Worm (Caenorhabditis elegans) whole organism, mixed stage, embryonic: Measurements from ENCODE around the gene atp-5.

Experiments used
- bed-3 ChIP-seq: fragments of 200-800 bp; sonication (Bioruptor generic); optimal IDR thresholded peaks from 3 replicates; lab custom pipeline; 2018; ENCODE audit warnings: mild to moderate bottlenecking, missing genetic modification characterization, moderate library complexity, missing compliant biosample characterization
- blmp-1 ChIP-seq: fragments of 150-350 bp; optimal IDR thresholded peaks from 2 replicates; lab custom pipeline; 2014; ENCODE audit warnings: missing biosample characterization, missing genetic modification characterization
- ceh-39 ChIP-seq: fragments of 150-350 bp; optimal IDR thresholded peaks from 2 replicates; lab custom pipeline; 2014; ENCODE audit warnings: missing biosample characterization, missing genetic modification characterization
- ceh-43 ChIP-seq: fragments of 200-800 bp; sonication (Bioruptor generic); optimal IDR thresholded peaks from 2 replicates; lab custom pipeline; 2018; ENCODE audit warnings: mild to moderate bottlenecking, missing genetic modification characterization, moderate library complexity, missing compliant biosample characterization
- ceh-83 ChIP-seq: fragments of 200-800 bp; sonication (Bioruptor generic); optimal IDR thresholded peaks from 2 replicates; lab custom pipeline; 2018; ENCODE audit warnings: mild to moderate bottlenecking, missing genetic modification characterization, missing compliant biosample characterization
- ces-1 ChIP-seq: fragments of 150-350 bp; optimal IDR thresholded peaks from 2 replicates; lab custom pipeline; 2014; ENCODE audit warnings: missing biosample characterization, missing genetic modification reagents, missing genetic modification characterization
- cnd-1 ChIP-seq: fragments of 200-800 bp; sonication (Bioruptor generic); optimal IDR thresholded peaks from 2 replicates; lab custom pipeline; 2018; ENCODE audit warnings: mild to moderate bottlenecking, missing genetic modification characterization, missing compliant biosample characterization
- drap-1 ChIP-seq: fragments of 200-800 bp; sonication (Bioruptor generic); optimal IDR thresholded peaks from 3 replicates; lab custom pipeline; 2018; ENCODE audit warnings: mild to moderate bottlenecking, missing genetic modification characterization, missing compliant biosample characterization
- elt-1 ChIP-seq: sonication (generic microtip); optimal IDR thresholded peaks from 2 replicates; lab custom pipeline; 2017; ENCODE audit warnings: missing genetic modification characterization, mild to moderate bottlenecking, missing compliant biosample characterization, antibody characterized with exemption, moderate library complexity, borderline replicate concordance; ENCODE audit not compliant: insufficient read depth
- elt-3 ChIP-seq: fragments of 150-350 bp; optimal IDR thresholded peaks from 2 replicates; lab custom pipeline; 2014; ENCODE audit warnings: missing biosample characterization, missing genetic modification characterization
- flh-1 ChIP-seq: fragments of 200-800 bp; sonication (Bioruptor generic); optimal IDR thresholded peaks from 2 replicates; lab custom pipeline; 2018; ENCODE audit warnings: mild to moderate bottlenecking, missing genetic modification characterization, moderate library complexity, missing compliant biosample characterization
- ham-2 ChIP-seq: fragments of 200-800 bp; sonication (Bioruptor generic); optimal IDR thresholded peaks from 2 replicates; lab custom pipeline; 2018; ENCODE audit warnings: mild to moderate bottlenecking, missing genetic modification characterization, missing compliant biosample characterization
- hlh-1 ChIP-seq: fragments of 150-350 bp; optimal IDR thresholded peaks from 2 replicates; lab custom pipeline; 2014; ENCODE audit warnings: missing biosample characterization, missing genetic modification reagents, missing genetic modification characterization
- lin-13 ChIP-seq: fragments of 150-350 bp; optimal IDR thresholded peaks from 2 replicates; lab custom pipeline; 2014; ENCODE audit warnings: missing biosample characterization, missing genetic modification characterization
- lin-32 ChIP-seq: fragments of 200-800 bp; sonication (Bioruptor generic); optimal IDR thresholded peaks from 2 replicates; lab custom pipeline; 2018; ENCODE audit warnings: mild to moderate bottlenecking, missing genetic modification characterization, missing compliant biosample characterization
- lsy-2 ChIP-seq: fragments of 150-350 bp; optimal IDR thresholded peaks from 2 replicates; lab custom pipeline; 2014; ENCODE audit warnings: missing biosample characterization, missing genetic modification characterization
- mab-5 ChIP-seq: fragments of 150-350 bp; optimal IDR thresholded peaks from 2 replicates; lab custom pipeline; 2014; ENCODE audit warnings: missing biosample characterization, missing genetic modification characterization
- mls-2 ChIP-seq: sonication (generic microtip); optimal IDR thresholded peaks from 2 replicates; lab custom pipeline; 2016; ENCODE audit warnings: mild to moderate bottlenecking, missing genetic modification characterization, moderate library complexity, missing compliant biosample characterization
- nhr-12 ChIP-seq: fragments of 150-350 bp; optimal IDR thresholded peaks from 2 replicates; lab custom pipeline; 2014; ENCODE audit warnings: missing biosample characterization, missing genetic modification characterization
- nhr-237 ChIP-seq: fragments of 150-350 bp; optimal IDR thresholded peaks from 2 replicates; lab custom pipeline; 2014; ENCODE audit warnings: missing biosample characterization, missing genetic modification characterization
- nhr-28 ChIP-seq: fragments of 150-350 bp; optimal IDR thresholded peaks from 2 replicates; lab custom pipeline; 2014; ENCODE audit warnings: missing biosample characterization, missing genetic modification characterization
- nhr-76 ChIP-seq: sonication (generic microtip); optimal IDR thresholded peaks from 2 replicates; lab custom pipeline; 2017; ENCODE audit warnings: missing biosample characterization, missing genetic modification characterization
- pha-4 ChIP-seq: fragments of 150-350 bp; optimal IDR thresholded peaks from 2 replicates; lab custom pipeline; 2018; ENCODE audit warnings: missing biosample characterization, missing genetic modification reagents, missing genetic modification characterization
- sem-2 ChIP-seq: fragments of 200-800 bp; sonication (Bioruptor generic); optimal IDR thresholded peaks from 2 replicates; lab custom pipeline; 2018; ENCODE audit warnings: mild to moderate bottlenecking, missing genetic modification characterization, missing compliant biosample characterization
- snpc-4 ChIP-seq: fragments of 150-350 bp; optimal IDR thresholded peaks from 2 replicates; lab custom pipeline; 2014; ENCODE audit warnings: missing biosample characterization, missing genetic modification characterization
- sptf-1 ChIP-seq: sonication (generic microtip); optimal IDR thresholded peaks from 2 replicates; lab custom pipeline; 2017; ENCODE audit warnings: mild to moderate bottlenecking, missing genetic modification characterization, moderate library complexity, missing compliant biosample characterization
- tbx-8 ChIP-seq: fragments of 200-800 bp; sonication (Bioruptor generic); optimal IDR thresholded peaks from 2 replicates; lab custom pipeline; 2018; ENCODE audit warnings: mild to moderate bottlenecking, missing genetic modification characterization, moderate library complexity, missing compliant biosample characterization
- unc-120 ChIP-seq: sonication (generic microtip); optimal IDR thresholded peaks from 2 replicates; lab custom pipeline; 2017; ENCODE audit warnings: missing genetic modification characterization, missing compliant biosample characterization; ENCODE audit not compliant: poor library complexity, severe bottlenecking
- unc-39 ChIP-seq: fragments of 150-350 bp; optimal IDR thresholded peaks from 2 replicates; lab custom pipeline; 2014; ENCODE audit warnings: missing biosample characterization, missing genetic modification characterization
- unc-62 ChIP-seq: fragments of 150-350 bp; optimal IDR thresholded peaks from 2 replicates; lab custom pipeline; 2014; ENCODE audit warnings: missing biosample characterization, missing genetic modification reagents, missing genetic modification characterization
- zip-8 ChIP-seq: fragments of 150-350 bp; optimal IDR thresholded peaks from 2 replicates; lab custom pipeline; 2014; ENCODE audit warnings: missing biosample characterization, missing genetic modification characterization
- ztf-11 ChIP-seq: fragments of 150-350 bp; optimal IDR thresholded peaks from 2 replicates; lab custom pipeline; 2014; ENCODE audit warnings: missing biosample characterization, missing genetic modification characterization

The atp-5 gene

ce11 chrV:11167745-11168144 is 44.1 kb upstream of the atp-5 start:
- TF ChIP-seq sem-2 (GFP tag; lab: Kevin White, UChicago) (no peak), elt-3 (no peak), lin-32 (GFP tag; lab: Kevin White, UChicago) (no peak), tbx-8 (GFP tag; lab: Kevin White, UChicago) (no peak), ces-1 (GFP tag; lab: Kevin White, UChicago) (no peak)

ce11 chrV:11164475-11164874 is 40.8 kb upstream of the atp-5 start, which contains the start of gene srg-40:
TSS of gene srg-40 (minus strand) at chrV:11164575.
- no peak for TF ChIP-seq mls-2 (tag; lab: Kevin White, UChicago)
- TF ChIP-seq snpc-4 (tag; lab: Kevin White, UChicago): no peak
- TF ChIP-seq bed-3: no peak
- TF ChIP-seq nhr-76: no peak
- TF ChIP-seq sptf-1: no peak
- no peak for TF ChIP-seq lin-13 (tag; lab: Kevin White, UChicago)
- no peak for TF ChIP-seq ces-1 (GFP tag; lab: Kevin White, UChicago)
- TF ChIP-seq ham-2: no peak
- TF ChIP-seq ceh-39 (tag; lab: Kevin White, UChicago): no peak
- no peak for TF ChIP-seq unc-39
- no peak for TF ChIP-seq zip-8 (tag; lab: Kevin White, UChicago)
- no peak for TF ChIP-seq nhr-28 (tag; lab: Kevin White, UChicago)
- TF ChIP-seq blmp-1 (tag; lab: Kevin White, UChicago): no peak
- TF ChIP-seq nhr-237 (tag; lab: Kevin White, UChicago): no peak
- TF ChIP-seq flh-1 (GFP tag; lab: Kevin White, UChicago): no peak
- TF ChIP-seq tbx-8 (GFP tag; lab: Kevin White, UChicago): no peak
- no peak for TF ChIP-seq elt-1 (tag; lab: Kevin White, UChicago)
- no peak for TF ChIP-seq sem-2 (GFP tag; lab: Kevin White, UChicago)
- TF ChIP-seq elt-3: no peak

ce11 chrV:11161791-11162190 is 38.1 kb upstream of the atp-5 start, which contains the start of gene srg-41:
TSS of gene srg-41 (minus strand) at chrV:11161891.
- TF ChIP-seq cnd-1 (tag; lab: Kevin White, UChicago): no peak
- TF ChIP-seq lin-13 (tag; lab: Kevin White, UChicago): no peak
- TF ChIP-seq mab-5 (tag; lab: Kevin White, UChicago): no peak
- no peak for TF ChIP-seq nhr-12 (tag; lab: Kevin White, UChicago)
- no peak for TF ChIP-seq ham-2
- no peak for TF ChIP-seq ceh-83 (GFP tag; lab: Kevin White, UChicago)
- no peak for TF ChIP-seq ceh-39 (tag; lab: Kevin White, UChicago)
- no peak for TF ChIP-seq snpc-4 (tag; lab: Kevin White, UChicago)
- TF ChIP-seq lsy-2 (tag; lab: Kevin White, UChicago): no peak
- no peak for TF ChIP-seq ceh-43 (GFP tag; lab: Kevin White, UChicago)
- no peak for TF ChIP-seq zip-8 (tag; lab: Kevin White, UChicago)

ce11 chrV:11157947-11158346 is 34.3 kb upstream of the atp-5 start, which contains the start of gene srg-42:
TSS of gene srg-42 (minus strand) at chrV:11158047.
- TF ChIP-seq pha-4 (tag; lab: Kevin White, UChicago): no peak
- no peak for TF ChIP-seq ceh-83 (GFP tag; lab: Kevin White, UChicago)
- TF ChIP-seq nhr-76: no peak
- TF ChIP-seq cnd-1 (tag; lab: Kevin White, UChicago): no peak
- TF ChIP-seq elt-3: no peak
- TF ChIP-seq mab-5 (tag; lab: Kevin White, UChicago): no peak
- TF ChIP-seq unc-120 (tag; lab: Kevin White, UChicago): no peak
- no peak for TF ChIP-seq lin-32 (GFP tag; lab: Kevin White, UChicago)
- no peak for TF ChIP-seq drap-1 (GFP tag; lab: Kevin White, UChicago)
- no peak for TF ChIP-seq unc-62 (GFP tag; lab: Kevin White, UChicago)
- no peak for TF ChIP-seq lsy-2 (tag; lab: Kevin White, UChicago)
- no peak for TF ChIP-seq sem-2 (GFP tag; lab: Kevin White, UChicago)
- TF ChIP-seq hlh-1 (tag; lab: Kevin White, UChicago): no peak
- TF ChIP-seq mls-2 (tag; lab: Kevin White, UChicago): no peak

ce11 chrV:11156589-11156988 is 32.9 kb upstream of the atp-5 start:
- TF ChIP-seq ces-1 (GFP tag; lab: Kevin White, UChicago): no peak
- TF ChIP-seq bed-3: no peak
- TF ChIP-seq ztf-11 (tag; lab: Kevin White, UChicago): no peak
- TF ChIP-seq, all 35 proteins: peak for 0
